Fruit fly (Drosophila melanogaster): ENCODE data around the gene CG12702.

Gene CG12702

dm6 chrX:19783457-19783856 lies 18.8 kb upstream of the CG12702 start, which contains the start of gene zld:
TSS of gene zld (minus strand) at chrX:19783548.
- TF ChIP-seq insv (optimal IDR thresholded peaks at IDR 0.05) = no peak
- TF ChIP-seq ttk (optimal IDR thresholded peaks at IDR 0.05) = no peak
- no peak for TF ChIP-seq Myc (optimal IDR thresholded peaks at IDR 0.05)
- no peak for TF ChIP-seq h (optimal IDR thresholded peaks at IDR 0.05)
- no peak for TF ChIP-seq psq (optimal IDR thresholded peaks at IDR 0.05)
- no peak for TF ChIP-seq Sin3A (optimal IDR thresholded peaks at IDR 0.05)

- no peak for TF ChIP-seq Myc (optimal IDR thresholded peaks at IDR 0.05)
- no peak for TF ChIP-seq Sin3A (optimal IDR thresholded peaks at IDR 0.05)
- TF ChIP-seq ttk (optimal IDR thresholded peaks at IDR 0.05) = no peak
- no peak for TF ChIP-seq psq (optimal IDR thresholded peaks at IDR 0.05)
- TF ChIP-seq insv (optimal IDR thresholded peaks at IDR 0.05) = no peak
- no peak for TF ChIP-seq h (optimal IDR thresholded peaks at IDR 0.05)
These were observed 18.2 kb upstream of the CG12702 start for dm6 chrX:19782736-19783325.

dm6 chrX:19781861-19782260 lies 17.2 kb upstream of the CG12702 start:
- TF ChIP-seq Myc (optimal IDR thresholded peaks at IDR 0.05) (no peak), insv (optimal IDR thresholded peaks at IDR 0.05) (no peak), ttk (optimal IDR thresholded peaks at IDR 0.05) (no peak), Sin3A (optimal IDR thresholded peaks at IDR 0.05) (no peak)

- TF ChIP-seq Myc (optimal IDR thresholded peaks at IDR 0.05) (no peak), h (optimal IDR thresholded peaks at IDR 0.05) (no peak), psq (optimal IDR thresholded peaks at IDR 0.05) (no peak), ttk (optimal IDR thresholded peaks at IDR 0.05) (no peak), Sin3A (optimal IDR thresholded peaks at IDR 0.05) (no peak), insv (optimal IDR thresholded peaks at IDR 0.05) (no peak)
These were observed 10.5 kb upstream of the CG12702 start for dm6 chrX:19775055-19775645.

- TF ChIP-seq insv (optimal IDR thresholded peaks at IDR 0.05) (no peak), Myc (optimal IDR thresholded peaks at IDR 0.05) (no peak), psq (optimal IDR thresholded peaks at IDR 0.05) (no peak), ttk (optimal IDR thresholded peaks at IDR 0.05) (no peak), Sin3A (optimal IDR thresholded peaks at IDR 0.05) (no peak), h (optimal IDR thresholded peaks at IDR 0.05) (no peak)
These were observed 9.3 kb upstream of the CG12702 start for dm6 chrX:19773734-19774702.

dm6 chrX:19772002-19772622 lies 7.4 kb upstream of the CG12702 start:
- TF ChIP-seq insv (optimal IDR thresholded peaks at IDR 0.05) (no peak), Sin3A (optimal IDR thresholded peaks at IDR 0.05) (no peak), psq (optimal IDR thresholded peaks at IDR 0.05) (no peak), Myc (optimal IDR thresholded peaks at IDR 0.05) (no peak), ttk (optimal IDR thresholded peaks at IDR 0.05) (no peak), h (optimal IDR thresholded peaks at IDR 0.05) (no peak)

dm6 chrX:19769821-19770519 lies 5.3 kb upstream of the CG12702 start:
- TF ChIP-seq Sin3A (optimal IDR thresholded peaks at IDR 0.05) (no peak), Myc (optimal IDR thresholded peaks at IDR 0.05) (no peak), ttk (optimal IDR thresholded peaks at IDR 0.05) (no peak), psq (optimal IDR thresholded peaks at IDR 0.05) (no peak), h (optimal IDR thresholded peaks at IDR 0.05) (no peak), insv (optimal IDR thresholded peaks at IDR 0.05) (no peak)

dm6 chrX:19765490-19766212 lies 977 bp upstream of the CG12702 start:
- TF ChIP-seq insv (optimal IDR thresholded peaks at IDR 0.05) = no peak
- no peak for TF ChIP-seq psq (optimal IDR thresholded peaks at IDR 0.05)
- no peak for TF ChIP-seq Myc (optimal IDR thresholded peaks at IDR 0.05)
- TF ChIP-seq h (optimal IDR thresholded peaks at IDR 0.05) = no peak
- no peak for TF ChIP-seq ttk (optimal IDR thresholded peaks at IDR 0.05)
- no peak for TF ChIP-seq Sin3A (optimal IDR thresholded peaks at IDR 0.05)

- TF ChIP-seq psq (optimal IDR thresholded peaks at IDR 0.05) (no peak), insv (optimal IDR thresholded peaks at IDR 0.05) (no peak)
These were observed 1.2 kb downstream of the CG12702 start for dm6 chrX:19763440-19764002.

dm6 chrX:19762167-19762566 lies 2.5 kb downstream of the CG12702 start:
- TF ChIP-seq ttk (optimal IDR thresholded peaks at IDR 0.05) (no peak), psq (optimal IDR thresholded peaks at IDR 0.05) (no peak), Sin3A (optimal IDR thresholded peaks at IDR 0.05) (no peak), Myc (optimal IDR thresholded peaks at IDR 0.05) (no peak), h (optimal IDR thresholded peaks at IDR 0.05) (no peak), insv (optimal IDR thresholded peaks at IDR 0.05) (no peak)

Measured in Kc167 (cell line).